Worm (Caenorhabditis elegans): ENCODE measurements around the gene srw-87.

DNA sequence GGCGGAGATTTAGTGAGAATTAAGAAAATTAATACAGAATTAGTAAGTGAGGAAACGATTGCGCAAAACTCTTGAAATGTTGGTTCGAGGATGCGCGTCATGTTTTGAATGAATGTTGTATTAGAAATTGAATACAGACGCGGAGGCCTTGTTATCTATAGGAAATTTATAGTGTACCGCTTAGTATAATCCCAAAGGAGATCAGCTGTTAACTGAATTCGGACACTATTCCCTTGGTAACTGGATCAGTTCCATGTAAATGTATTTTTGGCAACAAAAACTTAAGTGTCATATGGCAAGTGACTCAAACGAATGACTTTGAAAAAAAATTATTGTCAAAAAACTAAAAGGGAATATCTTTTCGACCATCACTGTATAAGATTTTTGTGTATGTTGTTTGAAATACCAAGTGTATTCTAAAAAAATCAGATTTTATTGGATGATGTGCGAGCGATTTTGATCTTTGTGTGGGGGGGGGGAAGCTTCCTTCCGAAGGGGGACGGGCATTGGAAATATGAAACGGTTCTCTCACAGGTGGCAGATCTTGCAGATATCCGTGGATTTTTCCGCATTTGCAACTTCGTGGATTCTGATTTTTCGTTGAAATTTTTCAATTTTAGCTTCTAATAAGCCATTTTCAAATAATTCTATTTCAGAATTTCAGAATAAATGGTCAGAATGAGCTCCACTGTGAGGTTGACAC, 10.1 kb downstream of the srw-87 start, which contains the start of the genes W08G11.5 and W08G11.1:
- TF ChIP-seq dao-5 (tag; optimal IDR thresholded peaks at IDR 0.05) (no peak), W03F9.2 (tag; optimal IDR thresholded peaks at IDR 0.05) (no peak)
